Worm (Caenorhabditis elegans) whole organism, L4/young adult: ENCODE results near the gene srx-108.

Experiments
- W03F9.2 ChIP-seq: fragments of 150-350 bp; optimal IDR thresholded peaks from 2 replicates; lab custom pipeline; 2014; ENCODE audit warnings: missing biosample characterization, missing genetic modification characterization
- dao-5 ChIP-seq: sonication (generic microtip); optimal IDR thresholded peaks from 2 replicates; lab custom pipeline; 2016; ENCODE audit warnings: missing genotype, missing genetic modification characterization, moderate library complexity, missing compliant biosample characterization
- him-1 ChIP-seq: sonication (generic microtip); optimal IDR thresholded peaks from 2 replicates; lab custom pipeline; 2016; ENCODE audit warnings: missing genotype, missing genetic modification reagents, missing genetic modification characterization, missing compliant biosample characterization

The srx-108 gene

ce11 chrII:3727996-3728395 is 22.6 kb downstream of the srx-108 start, which contains the start of gene C46E10.8:
TSS of gene C46E10.8 (minus strand) at chrII:3728096.
- TF ChIP-seq W03F9.2 (no peak), him-1 (tag; lab: Kevin White, UChicago) (no peak), dao-5 (no peak)

ce11 chrII:3731723-3732122 is 26.3 kb downstream of the srx-108 start, which contains the start of the genes sdz-12 and bath-31:
TSS of gene sdz-12 (minus strand) at chrII:3731823.
TSS of gene bath-31 (plus strand) at chrII:3731973.
- no peak for TF ChIP-seq him-1 (tag; lab: Kevin White, UChicago)

DNA sequence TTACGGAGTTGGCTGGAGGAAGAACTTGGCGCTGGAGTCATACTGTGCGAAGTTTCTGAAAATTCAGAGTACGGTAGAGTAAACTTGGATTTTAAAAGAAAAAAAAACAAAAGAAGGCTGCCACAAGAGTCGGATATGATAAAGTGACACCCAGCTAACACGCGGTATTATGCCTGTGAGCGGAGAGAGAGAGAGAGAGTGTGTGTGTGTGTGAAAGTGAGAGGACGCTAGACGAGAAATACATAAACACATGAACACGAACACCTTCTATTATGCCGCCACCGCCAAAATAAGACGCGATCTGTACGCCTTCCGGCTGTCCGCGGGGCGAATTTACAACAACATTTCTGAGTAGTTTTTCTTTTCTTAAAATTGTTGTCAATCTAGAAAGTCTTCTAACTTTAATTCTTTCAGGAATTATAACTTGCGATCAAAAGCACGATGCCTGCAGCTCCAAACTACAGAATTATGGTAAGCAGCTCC is 31.5 kb downstream of the srx-108 start, which contains the start of gene F12E12.6:
F12E12.6 (minus strand) TSS at position 51 of the 483 bp plus-strand sequence.
- TF ChIP-seq him-1 (tag; lab: Kevin White, UChicago) (no peak), W03F9.2 (no peak), dao-5 (no peak)

DNA sequence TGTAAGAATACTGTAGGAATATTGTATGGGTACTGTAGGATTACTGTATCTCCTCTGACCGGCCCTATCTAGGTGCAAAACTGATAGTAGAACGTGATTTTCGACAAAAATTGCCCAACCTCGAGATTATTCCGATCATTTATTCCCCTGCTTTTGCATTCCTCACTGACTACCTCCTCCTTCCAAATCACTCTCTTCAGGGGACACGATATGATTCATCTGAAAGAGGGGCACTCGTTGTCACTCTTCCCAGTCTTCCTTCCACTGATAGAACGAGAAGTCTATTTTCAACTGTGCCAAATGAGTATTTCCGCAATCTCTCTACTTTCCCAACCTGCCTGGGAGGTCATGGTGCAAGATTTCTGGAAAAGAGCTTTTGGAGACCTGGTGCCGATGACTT is 34.2 kb downstream of the srx-108 start, which contains the start of gene F12E12.2:
F12E12.2 (plus strand) TSS at position 301 of the 400 bp plus-strand sequence.
- TF ChIP-seq him-1 (tag; lab: Kevin White, UChicago) (no peak), W03F9.2 (no peak), dao-5 (no peak)

DNA sequence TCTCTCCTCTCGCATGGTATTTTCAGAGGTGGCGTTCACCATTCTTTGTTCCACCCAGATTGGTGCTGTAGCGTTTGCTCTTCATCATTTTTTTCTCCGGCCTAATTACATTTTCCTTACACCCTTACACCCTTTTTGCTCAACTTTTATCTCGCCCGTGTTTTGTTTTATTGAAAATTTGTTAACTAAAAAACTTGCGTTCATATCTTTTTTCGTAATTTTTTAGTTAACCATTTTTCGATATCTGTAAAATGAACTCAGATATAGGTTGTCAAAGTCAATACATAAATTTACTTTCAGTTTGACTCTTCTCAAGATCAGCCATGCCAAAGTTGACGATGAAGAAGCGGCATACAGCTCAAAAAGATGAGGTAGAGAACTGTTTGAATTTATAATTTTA is 36.2 kb downstream of the srx-108 start, which contains the start of gene F12E12.1:
F12E12.1 (plus strand) TSS at position 301 of the 400 bp plus-strand sequence.
- no peak for TF ChIP-seq W03F9.2
- TF ChIP-seq dao-5 = no peak
- TF ChIP-seq him-1 (tag; lab: Kevin White, UChicago) = no peak

DNA sequence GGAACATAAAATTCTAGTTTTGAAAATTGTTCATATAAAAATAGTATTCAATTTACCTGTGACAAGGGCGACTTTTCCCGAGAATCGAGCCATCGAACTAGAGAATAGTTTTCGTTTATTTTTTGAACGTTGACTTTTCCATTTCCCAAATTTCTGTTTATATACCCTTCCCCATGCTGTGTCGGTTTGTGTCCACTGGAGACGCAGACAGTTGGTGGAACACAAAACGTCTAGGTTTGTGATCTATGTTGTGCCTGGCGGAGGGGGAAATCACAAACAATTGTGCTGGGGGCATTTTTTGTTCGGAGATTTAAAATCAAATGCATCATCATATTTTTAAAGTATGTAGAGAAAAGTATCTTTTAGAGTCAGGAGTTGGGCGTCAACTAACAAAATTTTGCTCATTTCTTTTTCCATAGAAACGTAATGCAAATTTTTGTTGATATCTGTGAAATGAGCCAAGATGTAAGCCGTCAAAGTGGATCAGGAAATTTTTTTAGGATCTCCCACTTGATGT is 38.3 kb downstream of the srx-108 start, which contains the start of gene nta-1:
nta-1 (minus strand) TSS at position 131 of the 517 bp plus-strand sequence.
- TF ChIP-seq him-1 (tag; lab: Kevin White, UChicago) (no peak), W03F9.2 (no peak), dao-5 (no peak)

DNA sequence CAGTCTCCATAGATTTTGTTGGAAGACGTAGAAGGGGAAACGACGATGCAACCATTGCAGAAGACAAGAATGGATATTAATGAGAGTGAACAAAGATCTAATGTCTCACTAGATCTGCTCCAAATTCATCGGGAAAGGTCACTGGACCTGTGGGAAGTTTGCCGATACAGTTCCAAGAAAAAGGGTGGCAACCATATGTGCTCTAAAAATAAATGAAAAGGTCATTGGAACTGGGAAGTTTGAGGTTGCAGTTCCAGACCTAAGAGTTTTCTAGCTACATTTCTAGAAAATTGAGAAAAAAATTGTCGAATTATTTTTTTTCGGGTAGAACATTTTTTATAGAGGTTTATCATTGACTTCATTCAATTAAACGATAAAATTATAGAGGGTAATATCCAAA is 42.0 kb downstream of the srx-108 start, which contains the start of gene fbxb-92:
fbxb-92 (minus strand) TSS at position 101 of the 400 bp plus-strand sequence.
- TF ChIP-seq dao-5 (no peak), him-1 (tag; lab: Kevin White, UChicago) (no peak), W03F9.2 (no peak)

DNA sequence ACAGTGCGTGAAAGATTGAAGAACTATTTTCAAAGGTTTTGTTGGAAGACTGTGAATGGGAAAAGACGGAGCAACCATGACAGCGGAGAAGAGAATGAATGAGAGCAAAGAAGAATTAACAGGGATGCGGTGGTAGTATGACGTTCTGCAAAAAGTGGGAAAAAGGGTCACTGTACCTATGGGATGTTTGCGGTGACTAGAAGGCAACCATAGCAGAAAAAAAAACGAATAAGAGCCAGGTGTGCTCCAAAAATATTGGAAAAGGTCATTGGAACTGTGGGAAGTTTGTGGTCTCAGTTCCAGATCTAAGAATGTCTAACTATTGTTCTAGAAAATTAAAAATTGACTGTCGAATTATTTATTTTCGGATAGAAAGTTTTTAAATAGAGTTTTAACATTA is 43.3 kb downstream of the srx-108 start, which contains the start of gene fbxb-90:
fbxb-90 (minus strand) TSS at position 101 of the 400 bp plus-strand sequence.
- TF ChIP-seq dao-5 = no peak
- TF ChIP-seq him-1 (tag; lab: Kevin White, UChicago) = no peak
- no peak for TF ChIP-seq W03F9.2

DNA sequence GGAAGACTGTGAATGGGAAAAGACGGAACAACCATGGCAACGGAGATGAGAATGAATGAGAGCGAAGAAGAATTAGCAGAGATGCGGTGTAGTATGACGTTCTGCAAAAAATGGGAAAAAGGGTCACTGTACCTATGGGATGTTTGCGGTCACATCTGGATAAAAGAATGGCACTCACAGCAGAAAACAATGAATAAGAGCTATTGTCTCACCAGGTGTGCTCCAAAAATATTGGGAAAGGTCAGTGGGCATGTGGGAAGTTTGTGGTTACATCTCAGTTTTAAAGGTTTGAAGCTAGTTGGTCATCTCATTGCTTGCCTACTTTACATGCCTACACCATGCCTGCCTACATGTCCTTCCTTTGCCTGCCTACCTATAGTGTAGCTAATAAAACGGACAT is 45.3 kb downstream of the srx-108 start, which contains the start of gene fbxb-91:
fbxb-91 (minus strand) TSS at position 101 of the 400 bp plus-strand sequence.
- TF ChIP-seq him-1 (tag; lab: Kevin White, UChicago) (no peak), W03F9.2 (no peak), dao-5 (no peak)

DNA sequence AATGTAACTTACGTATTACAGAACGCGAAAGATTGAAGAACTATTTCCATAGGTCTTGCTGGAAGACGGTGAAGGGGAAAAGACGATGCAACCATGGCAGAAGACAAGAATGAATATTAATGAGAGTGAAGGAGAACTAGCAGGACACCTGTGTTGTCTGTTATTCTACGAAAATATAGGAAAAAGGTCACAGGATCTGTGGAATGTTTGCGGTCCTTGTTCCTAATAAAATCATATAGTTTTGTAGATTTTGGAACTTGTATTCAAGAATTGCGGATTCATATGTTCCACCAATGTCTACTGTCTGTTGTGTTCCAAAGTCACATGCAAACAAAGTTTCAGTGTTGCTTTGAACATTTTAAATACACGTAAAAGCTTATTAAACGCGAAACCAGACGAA is 46.8 kb downstream of the srx-108 start, which contains the start of gene sdz-11:
sdz-11 (minus strand) TSS at position 101 of the 400 bp plus-strand sequence.
- TF ChIP-seq W03F9.2 (no peak), him-1 (tag; lab: Kevin White, UChicago) (no peak), dao-5 (no peak)

- TF ChIP-seq dao-5 (no peak), W03F9.2 (no peak), him-1 (tag; lab: Kevin White, UChicago) (no peak)
Observed at ce11 chrII:3753598-3753997, 48.2 kb downstream of the srx-108 start, which contains the start of gene rcd-1. TSS of gene rcd-1 (plus strand) at chrII:3753898.
